Worm (Caenorhabditis elegans) whole organism, young adult: ENCODE results near the gene srn-1.

ENCODE experiments used
- B0336.3 ChIP-seq: fragments of 200-800 bp; sonication (Bioruptor generic); IDR thresholded peaks from 2 replicates; pipeline ENCODE4 v1.3.6; 2022; ENCODE audit warnings: missing genetic modification characterization, missing compliant biosample characterization
- C17E4.6 ChIP-seq: fragments of 200-800 bp; sonication (Bioruptor generic); IDR thresholded peaks from 2 replicates; pipeline ENCODE4 v1.3.6; 2022; ENCODE audit warnings: missing genetic modification reagents, missing genetic modification characterization, missing compliant biosample characterization
- F22D6.2 ChIP-seq: sonication (generic microtip); optimal IDR thresholded peaks from 2 replicates; lab custom pipeline; 2016; ENCODE audit warnings: mild to moderate bottlenecking, missing genetic modification characterization, missing compliant biosample characterization
- F55B11.4 ChIP-seq: sonication (generic microtip); optimal IDR thresholded peaks from 2 replicates; lab custom pipeline; 2016; ENCODE audit warnings: missing compliant biosample characterization, missing genetic modification characterization, borderline replicate concordance; ENCODE audit not compliant: insufficient read depth
- K11D2.4 ChIP-seq: fragments of 200-800 bp; sonication (Bioruptor generic); IDR thresholded peaks from 2 replicates; pipeline ENCODE4 v1.3.6; 2022; ENCODE audit warnings: missing genetic modification reagents, missing genetic modification characterization, missing compliant biosample characterization
- K12H6.12 ChIP-seq: fragments of 200-800 bp; sonication (Bioruptor generic); optimal IDR thresholded peaks from 2 replicates; lab custom pipeline; 2018; ENCODE audit warnings: mild to moderate bottlenecking, missing genetic modification characterization, missing compliant biosample characterization
- T26A5.8 ChIP-seq: sonication (generic microtip); optimal IDR thresholded peaks from 2 replicates; lab custom pipeline; 2016; ENCODE audit warnings: missing genetic modification characterization, missing compliant biosample characterization
- Y67H2A.10 ChIP-seq: fragments of 200-800 bp; sonication (Bioruptor generic); conservative IDR thresholded peaks from 2 replicates; pipeline ENCODE4 v1.3.6; 2022; ENCODE audit warnings: missing genetic modification reagents, missing genetic modification characterization, missing compliant biosample characterization
- Y95B8A.8 ChIP-seq: fragments of 200-800 bp; sonication (Bioruptor generic); IDR thresholded peaks from 2 replicates; pipeline ENCODE4 v1.3.6; 2022; ENCODE audit warnings: missing genetic modification reagents, missing genetic modification characterization, missing compliant biosample characterization
- aptf-3 ChIP-seq: fragments of 200-800 bp; sonication (Bioruptor generic); IDR thresholded peaks from 2 replicates; pipeline ENCODE4 v1.3.6; 2022; ENCODE audit warnings: missing genetic modification characterization, missing compliant biosample characterization
- atf-7 ChIP-seq: sonication (generic microtip); optimal IDR thresholded peaks from 2 replicates; lab custom pipeline; 2017; ENCODE audit warnings: mild to moderate bottlenecking, missing genetic modification characterization, missing compliant biosample characterization
- athp-1 ChIP-seq: sonication (generic microtip); optimal IDR thresholded peaks from 2 replicates; lab custom pipeline; 2017; ENCODE audit warnings: mild to moderate bottlenecking, missing genetic modification characterization, missing compliant biosample characterization
- attf-3 ChIP-seq: fragments of 200-800 bp; sonication (Bioruptor generic); conservative IDR thresholded peaks from 2 replicates; pipeline ENCODE4 v1.3.6; 2022; ENCODE audit warnings: missing genetic modification reagents, missing genetic modification characterization, missing compliant biosample characterization
- attf-5 ChIP-seq: fragments of 200-800 bp; sonication (Bioruptor generic); optimal IDR thresholded peaks from 2 replicates; lab custom pipeline; 2018; ENCODE audit warnings: mild to moderate bottlenecking, missing genetic modification characterization, missing compliant biosample characterization
- ccch-3 ChIP-seq: fragments of 200-800 bp; sonication (Bioruptor generic); optimal IDR thresholded peaks from 2 replicates; lab custom pipeline; 2018; ENCODE audit warnings: mild to moderate bottlenecking, missing genetic modification characterization, missing compliant biosample characterization
- ceh-100 ChIP-seq: fragments of 200-800 bp; sonication (Bioruptor generic); IDR thresholded peaks from 2 replicates; pipeline ENCODE4 v1.3.6; 2022; ENCODE audit warnings: missing genetic modification reagents, missing genetic modification characterization, missing compliant biosample characterization
- ceh-40 ChIP-seq: fragments of 200-800 bp; sonication (Bioruptor generic); IDR thresholded peaks from 2 replicates; pipeline ENCODE4 v1.3.6; 2022; ENCODE audit warnings: missing genetic modification characterization, missing compliant biosample characterization
- die-1 ChIP-seq: sonication (generic microtip); optimal IDR thresholded peaks from 2 replicates; lab custom pipeline; 2016; ENCODE audit warnings: missing genotype, mild to moderate bottlenecking, missing genetic modification characterization, missing compliant biosample characterization
- dox-1 ChIP-seq: fragments of 200-800 bp; sonication (Bioruptor generic); IDR thresholded peaks from 2 replicates; pipeline ENCODE4 v1.3.6; 2022; ENCODE audit warnings: missing genetic modification reagents, missing genetic modification characterization, missing compliant biosample characterization
- egl-18 ChIP-seq: fragments of 200-800 bp; sonication (Bioruptor generic); IDR thresholded peaks from 2 replicates; pipeline ENCODE4 v1.3.6; 2022; ENCODE audit warnings: missing genetic modification reagents, missing genetic modification characterization, missing compliant biosample characterization
- egrh-3 ChIP-seq: fragments of 200-800 bp; sonication (Bioruptor generic); IDR thresholded peaks from 2 replicates; pipeline ENCODE4 v1.3.6; 2022; ENCODE audit warnings: missing genetic modification reagents, missing genetic modification characterization, missing compliant biosample characterization
- hmg-1.2 ChIP-seq: fragments of 200-800 bp; sonication (Bioruptor generic); IDR thresholded peaks from 2 replicates; pipeline ENCODE4 v1.3.6; 2022; ENCODE audit warnings: missing genetic modification reagents, missing genetic modification characterization, missing compliant biosample characterization
- let-526 ChIP-seq: fragments of 200-800 bp; sonication (Bioruptor generic); IDR thresholded peaks from 2 replicates; pipeline ENCODE4 v1.3.6; 2022; ENCODE audit warnings: missing genetic modification reagents, missing genetic modification characterization, missing compliant biosample characterization
- lin-26 ChIP-seq: fragments of 200-800 bp; sonication (Bioruptor generic); IDR thresholded peaks from 2 replicates; pipeline ENCODE4 v1.3.6; 2022; ENCODE audit warnings: missing genetic modification reagents, missing genetic modification characterization, missing compliant biosample characterization
- lin-40 ChIP-seq: sonication (generic microtip); optimal IDR thresholded peaks from 2 replicates; lab custom pipeline; 2016; ENCODE audit warnings: missing genetic modification characterization, mild to moderate bottlenecking, missing compliant biosample characterization, missing genotype, missing genetic modification reagents
- lin-54 ChIP-seq: fragments of 200-800 bp; sonication (Bioruptor generic); optimal IDR thresholded peaks from 2 replicates; lab custom pipeline; 2018; ENCODE audit warnings: mild to moderate bottlenecking, missing genetic modification characterization, missing compliant biosample characterization
- lsy-27 ChIP-seq: sonication (generic microtip); optimal IDR thresholded peaks from 2 replicates; lab custom pipeline; 2017; ENCODE audit warnings: missing genetic modification characterization, mild to moderate bottlenecking, missing compliant biosample characterization, antibody characterized with exemption, missing genotype, borderline replicate concordance; ENCODE audit not compliant: insufficient read depth
- madf-10 ChIP-seq: sonication (generic microtip); optimal IDR thresholded peaks from 2 replicates; lab custom pipeline; 2016; ENCODE audit warnings: mild to moderate bottlenecking, missing genetic modification characterization, missing compliant biosample characterization
- madf-3 ChIP-seq: fragments of 200-800 bp; sonication (Bioruptor generic); IDR thresholded peaks from 2 replicates; pipeline ENCODE4 v1.3.6; 2022; ENCODE audit warnings: missing genetic modification reagents, missing genetic modification characterization, missing compliant biosample characterization
- nfya-1 ChIP-seq: sonication (generic microtip); optimal IDR thresholded peaks from 2 replicates; lab custom pipeline; 2017; ENCODE audit warnings: antibody characterized with exemption, missing compliant biosample characterization, missing genetic modification characterization, borderline replicate concordance; ENCODE audit not compliant: insufficient read depth
- nfyb-1 ChIP-seq: fragments of 200-800 bp; sonication (Bioruptor generic); IDR thresholded peaks from 2 replicates; pipeline ENCODE4 v1.3.6; 2022; ENCODE audit warnings: missing genetic modification reagents, missing genetic modification characterization, missing compliant biosample characterization
- nhr-80 ChIP-seq: sonication (generic microtip); optimal IDR thresholded peaks from 2 replicates; lab custom pipeline; 2016; ENCODE audit warnings: missing genetic modification characterization, missing compliant biosample characterization
- sdz-38 ChIP-seq: sonication (generic microtip); optimal IDR thresholded peaks from 2 replicates; lab custom pipeline; 2016; ENCODE audit warnings: missing genotype, missing genetic modification characterization, missing compliant biosample characterization
- snpc-3.4 ChIP-seq: sonication (generic microtip); optimal IDR thresholded peaks from 2 replicates; lab custom pipeline; 2017; ENCODE audit warnings: missing genetic modification characterization, mild to moderate bottlenecking, missing compliant biosample characterization, antibody characterized with exemption, moderate library complexity, missing genotype, missing genetic modification reagents
- snpc-4 ChIP-seq, 5 experiments: fragments of 150-350 bp in 1 of 5; sonication (generic microtip) in 4 of 5; optimal IDR thresholded peaks; 2 replicates each; lab custom pipeline; 2014 to 2018; ENCODE audit warnings: missing genetic modification characterization in 5 of 5, missing biosample characterization in 3 of 5, antibody characterized with exemption in 2 of 5, mild to moderate bottlenecking in 2 of 5, missing compliant biosample characterization in 2 of 5, missing genotype in 2 of 5, moderate library complexity in 2 of 5, missing genetic modification reagents in 1 of 5
- somi-1 ChIP-seq: fragments of 200-800 bp; sonication (Bioruptor generic); optimal IDR thresholded peaks from 2 replicates; lab custom pipeline; 2018; ENCODE audit warnings: mild to moderate bottlenecking, missing genetic modification characterization, missing compliant biosample characterization
- tbp1 ChIP-seq: fragments of 200-800 bp; sonication (Bioruptor generic); optimal IDR thresholded peaks from 2 replicates; lab custom pipeline; 2018; ENCODE audit warnings: mild to moderate bottlenecking, missing genetic modification characterization, missing compliant biosample characterization
- tlf-1 ChIP-seq: fragments of 200-800 bp; sonication (Bioruptor generic); optimal IDR thresholded peaks from 2 replicates; lab custom pipeline; 2018; ENCODE audit warnings: mild to moderate bottlenecking, missing genetic modification characterization, missing compliant biosample characterization
- unc-130 ChIP-seq: sonication (generic microtip); optimal IDR thresholded peaks from 2 replicates; lab custom pipeline; 2016; ENCODE audit warnings: missing genetic modification reagents, missing genetic modification characterization, missing compliant biosample characterization
- zfh-2 ChIP-seq: fragments of 200-800 bp; sonication (Bioruptor generic); conservative IDR thresholded peaks from 2 replicates; pipeline ENCODE4 v1.3.6; 2022; ENCODE audit warnings: missing genetic modification reagents, missing genetic modification characterization, missing compliant biosample characterization
- ztf-18 ChIP-seq: sonication (generic microtip); optimal IDR thresholded peaks from 2 replicates; lab custom pipeline; 2016; ENCODE audit warnings: missing genotype, mild to moderate bottlenecking, missing genetic modification characterization, missing compliant biosample characterization
- ztf-22 ChIP-seq: fragments of 200-800 bp; sonication (Bioruptor generic); optimal IDR thresholded peaks from 2 replicates; lab custom pipeline; 2018; ENCODE audit warnings: mild to moderate bottlenecking, missing genetic modification characterization, moderate library complexity, missing compliant biosample characterization
- ztf-26 ChIP-seq: sonication (generic microtip); optimal IDR thresholded peaks from 2 replicates; lab custom pipeline; 2017; ENCODE audit warnings: missing genetic modification characterization, missing compliant biosample characterization
- ztf-28 ChIP-seq: fragments of 200-800 bp; sonication (Bioruptor generic); IDR thresholded peaks from 2 replicates; pipeline ENCODE4 v1.3.6; 2022; ENCODE audit warnings: missing genetic modification reagents, missing genetic modification characterization, missing compliant biosample characterization

srn-1 gene

DNA sequence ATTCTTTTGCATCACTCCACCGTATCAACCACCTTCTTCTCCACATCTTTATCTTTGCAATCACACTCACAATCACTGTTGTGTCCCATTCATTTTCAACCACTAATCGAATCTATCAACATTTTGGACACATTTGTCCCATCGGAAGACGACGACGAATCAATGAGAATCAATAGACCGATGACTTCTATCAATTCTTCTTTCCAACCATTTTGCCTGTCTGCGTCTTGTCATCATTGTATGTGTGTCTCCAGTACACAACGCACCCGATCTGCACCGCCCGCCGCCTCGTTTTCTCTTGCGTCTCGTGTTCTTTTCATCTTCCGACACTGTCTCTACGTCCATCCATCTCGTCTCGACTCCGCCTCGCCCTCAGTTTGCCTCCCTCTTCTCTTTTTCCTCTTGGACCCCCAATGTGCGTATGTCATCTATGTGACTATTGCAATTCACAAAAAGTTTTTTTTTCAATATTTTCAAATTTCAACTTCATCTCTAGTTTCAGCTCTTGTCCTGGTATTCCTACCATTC is 39.7 kb downstream of the srn-1 start, which contains the start of gene dmd-7 (continued):
- TF ChIP-seq die-1 (peak; percentile 72), nfyb-1 (GFP tag; lab: Robert Waterston, UW) (0 out of 2 replicates have a peak, but pooled peaks have one; percentile 67), lsy-27 (tag; lab: Kevin White, UChicago) (no peak), F22D6.2 (tag; lab: Kevin White, UChicago) (peak; percentile 62), K11D2.4 (peak; percentile 76), nfya-1 (no peak), ztf-28 (GFP tag; lab: Robert Waterston, UW) (no peak), madf-10 (tag; lab: Kevin White, UChicago) (peak; percentile 83), somi-1 (peak; percentile 94), aptf-3 (GFP tag; lab: Robert Waterston, UW) (no peak), B0336.3 (GFP tag; lab: Robert Waterston, UW) (peak; percentile 58; the same call in 1 of the 2 replicates), ceh-40 (no peak), ztf-18 (tag; lab: Kevin White, UChicago) (peak; percentile 8), egrh-3 (0 out of 2 replicates have a peak, but pooled peaks have one; percentile 7), madf-3 (no peak), attf-5 (GFP tag; lab: Kevin White, UChicago) (peak; percentile 54), lin-26 (GFP tag; lab: Robert Waterston, UW) (0 out of 2 replicates have a peak, but pooled peaks have one; percentile 28), K12H6.12 (tag; lab: Kevin White, UChicago) (peak; percentile 65), lin-40 (tag; lab: Kevin White, UChicago) (peak; percentile 87)
- TF ChIP-seq, all 124 proteins: peak for 35

DNA sequence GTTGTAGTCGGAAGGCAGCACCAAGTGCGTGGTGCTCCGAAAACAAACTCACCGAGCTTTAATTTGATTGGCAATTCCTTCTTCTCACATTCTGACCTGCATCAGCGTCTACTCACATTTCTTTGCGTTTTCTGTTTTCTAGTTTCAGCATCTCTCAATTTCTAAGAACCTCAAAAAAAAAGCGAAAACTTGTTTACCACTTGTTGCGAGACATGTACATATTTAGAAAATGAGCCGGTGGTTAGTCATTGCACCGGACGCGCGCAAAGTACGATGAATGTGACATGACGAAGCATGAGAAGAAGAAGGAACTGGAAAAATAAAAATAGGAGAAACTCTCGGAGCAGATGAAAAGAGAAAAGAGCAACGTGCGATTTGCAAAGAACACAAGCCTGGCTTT is 41.6 kb downstream of the srn-1 start:
- TF ChIP-seq athp-1 (tag; lab: Kevin White, UChicago) (no peak), unc-130 (no peak), let-526 (no peak)
- TF ChIP-seq, all 124 proteins: peak for 0

DNA sequence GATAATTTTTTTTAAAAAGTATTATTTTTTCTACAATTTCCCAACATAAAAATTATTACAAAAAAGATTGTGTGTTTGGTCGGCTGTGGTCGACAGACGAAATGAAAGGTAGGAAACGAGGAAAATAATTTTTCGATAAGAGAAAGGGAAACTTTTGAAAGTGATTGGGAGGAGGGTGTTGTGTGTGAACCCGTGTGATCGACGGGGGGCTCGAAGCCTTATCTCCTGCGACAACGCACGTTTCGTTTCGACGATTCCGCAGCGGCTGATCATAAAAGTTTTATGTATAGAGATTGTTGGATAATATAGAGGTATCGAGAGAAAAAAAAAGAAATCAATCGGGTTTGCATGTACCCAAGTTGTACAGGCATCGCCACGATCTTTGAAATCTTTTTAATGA is 43.0 kb downstream of the srn-1 start:
- no peak for TF ChIP-seq lsy-27 (tag; lab: Kevin White, UChicago)
- no peak for TF ChIP-seq egl-18 (GFP tag; lab: Robert Waterston, UW)
- no peak for TF ChIP-seq Y95B8A.8 (GFP tag; lab: Robert Waterston, UW)
- no peak for TF ChIP-seq sdz-38 (tag; lab: Kevin White, UChicago)
- TF ChIP-seq attf-5 (GFP tag; lab: Kevin White, UChicago), result no peak
- no peak for TF ChIP-seq T26A5.8 (tag; lab: Kevin White, UChicago)
- peak; percentile 46 for TF ChIP-seq atf-7 (tag; lab: Kevin White, UChicago)
- TF ChIP-seq tbp1, result peak; percentile 7
- no peak for TF ChIP-seq Y67H2A.10 (GFP tag; lab: Robert Waterston, UW)
- no peak for TF ChIP-seq ceh-40
- TF ChIP-seq nfyb-1 (GFP tag; lab: Robert Waterston, UW), result 0 out of 2 replicates have a peak, but pooled peaks have one; percentile 55
- TF ChIP-seq ztf-22, result peak; percentile 76
- 0 out of 2 replicates have a peak, but pooled peaks have one; percentile 7 for TF ChIP-seq hmg-1.2
- no peak for TF ChIP-seq snpc-3.4 (tag; lab: Kevin White, UChicago)
- TF ChIP-seq dox-1 (GFP tag; lab: Robert Waterston, UW), result peak; percentile 33; the same call in 1 of the 2 replicates
- TF ChIP-seq F55B11.4 (tag; lab: Kevin White, UChicago), result no peak
- TF ChIP-seq ceh-100, result no peak
- no peak for TF ChIP-seq snpc-4 (GFP tag; optimal IDR thresholded peaks at IDR 0.05; lab: Kevin White, UChicago)
- peak in 1 of 4 experiments; percentile 2 for TF ChIP-seq snpc-4 (tag; optimal IDR thresholded peaks at IDR 0.05; lab: Kevin White, UChicago)
- no peak for TF ChIP-seq attf-3 (GFP tag; lab: Robert Waterston, UW)
- TF ChIP-seq ccch-3 (GFP tag; lab: Kevin White, UChicago), result no peak
- no peak for TF ChIP-seq ztf-26 (tag; lab: Kevin White, UChicago)
- no peak for TF ChIP-seq tlf-1
- no peak for TF ChIP-seq ztf-18 (tag; lab: Kevin White, UChicago)
- peak; percentile 93 for TF ChIP-seq nhr-80 (tag; lab: Kevin White, UChicago)
- TF ChIP-seq C17E4.6 (GFP tag; lab: Robert Waterston, UW), result no peak
- TF ChIP-seq lin-40 (tag; lab: Kevin White, UChicago), result peak; percentile 13
- TF ChIP-seq zfh-2, result 0 out of 2 replicates have a peak, but pooled peaks have one; percentile 11
- TF ChIP-seq lin-54, result peak; percentile 17
